Worm (Caenorhabditis elegans) whole organism, L3 larva: Measurements from ENCODE around the gene bcl-7.

Experiments
- ama-1 ChIP-seq: fragments of 150-350 bp; optimal IDR thresholded peaks from 2 replicates; lab custom pipeline; 2018
- ceh-16 ChIP-seq: sonication (generic microtip); optimal IDR thresholded peaks from 2 replicates; lab custom pipeline; 2017; ENCODE audit warnings: missing biosample characterization, missing genetic modification characterization
- ceh-9 ChIP-seq: sonication (generic microtip); optimal IDR thresholded peaks from 2 replicates; lab custom pipeline; 2018; ENCODE audit warnings: missing biosample characterization, missing genetic modification characterization
- fkh-10 ChIP-seq: sonication (generic microtip); optimal IDR thresholded peaks from 2 replicates; lab custom pipeline; 2017; ENCODE audit warnings: missing biosample characterization, missing genetic modification reagents, missing genetic modification characterization
- lin-15B ChIP-seq: fragments of 150-350 bp; optimal IDR thresholded peaks from 2 replicates; lab custom pipeline; 2014; ENCODE audit warnings: missing biosample characterization, missing genetic modification characterization
- nhr-237 ChIP-seq: fragments of 150-350 bp; optimal IDR thresholded peaks from 2 replicates; lab custom pipeline; 2014; ENCODE audit warnings: missing biosample characterization, missing genetic modification characterization
- nhr-76 ChIP-seq: fragments of 150-350 bp; sonication (generic microtip); optimal IDR thresholded peaks from 5 replicates; lab custom pipeline; 2014; ENCODE audit warnings: missing biosample characterization, missing genetic modification characterization
- pha-4 ChIP-seq: fragments of 150-350 bp; optimal IDR thresholded peaks from 2 replicates; lab custom pipeline; 2014; ENCODE audit warnings: missing biosample characterization, missing genetic modification reagents, missing genetic modification characterization
- sea-2 ChIP-seq: fragments of 150-350 bp; sonication (generic microtip); optimal IDR thresholded peaks from 4 replicates; lab custom pipeline; 2014; ENCODE audit warnings: missing biosample characterization, missing genetic modification reagents, missing genetic modification characterization
- skn-1 ChIP-seq: fragments of 150-350 bp; optimal IDR thresholded peaks from 2 replicates; lab custom pipeline; 2014; ENCODE audit warnings: missing biosample characterization, missing genetic modification characterization
- snpc-4 ChIP-seq: fragments of 150-350 bp; optimal IDR thresholded peaks from 2 replicates; lab custom pipeline; 2014; ENCODE audit warnings: missing biosample characterization, missing genetic modification characterization
- zag-1 ChIP-seq: fragments of 150-350 bp; optimal IDR thresholded peaks from 2 replicates; lab custom pipeline; 2014; ENCODE audit warnings: missing biosample characterization, missing genetic modification characterization

DNA sequence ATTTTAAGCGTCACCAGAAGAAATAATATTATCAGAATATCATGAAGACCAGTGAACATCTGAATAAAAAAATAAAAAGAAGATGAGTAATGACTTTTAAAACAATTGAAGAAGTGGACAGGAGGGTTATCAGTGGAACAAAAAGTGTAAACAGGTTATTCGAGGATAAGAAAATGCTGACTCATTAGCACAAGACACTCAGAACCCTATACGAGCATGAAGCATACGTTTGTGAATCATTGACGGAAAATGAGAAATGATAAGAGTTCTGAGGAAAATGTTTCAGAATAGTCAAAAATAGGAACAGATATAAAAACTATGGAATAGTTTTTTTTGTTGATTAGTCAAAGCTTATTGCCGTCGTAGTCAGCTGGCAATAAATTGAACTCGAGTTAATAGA, 7.0 kb downstream of the bcl-7 start, which contains the start of gene zmp-1:
- TF ChIP-seq lin-15B (tag; lab: Kevin White, UChicago) (no peak), sea-2 (GFP tag; lab: Kevin White, UChicago) (no peak), ceh-16 (no peak), skn-1 (tag; lab: Kevin White, UChicago) (no peak), pha-4 (no peak), nhr-76 (no peak), ceh-9 (tag; lab: Kevin White, UChicago) (no peak), zag-1 (no peak), ama-1 (lab: Kevin White, UChicago) (no peak), fkh-10 (GFP tag; lab: Kevin White, UChicago) (no peak), nhr-237 (tag; lab: Kevin White, UChicago) (no peak), snpc-4 (tag; lab: Kevin White, UChicago) (no peak)
